Fruit fly (Drosophila melanogaster): ENCODE data around the gene CG17162.

The CG17162 gene

DNA sequence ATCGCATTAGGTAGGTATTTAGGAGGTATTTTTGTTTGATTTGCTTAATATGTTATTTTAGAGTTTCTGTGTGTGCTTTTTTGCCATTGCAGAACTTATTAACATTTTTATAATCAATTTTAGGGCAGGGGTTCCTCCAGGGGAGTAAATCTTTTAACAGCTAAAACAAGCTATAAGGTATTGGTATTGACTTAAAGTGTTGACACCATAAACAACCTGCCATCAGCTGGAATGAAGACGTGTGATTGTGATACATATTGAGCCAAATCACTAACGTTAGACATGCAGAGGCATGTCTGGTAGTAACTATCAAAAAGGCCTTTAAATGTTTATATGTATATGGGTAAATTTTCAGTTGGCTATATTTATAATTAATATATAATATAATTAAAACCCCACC, 4.7 kb downstream of the CG17162 start (continued):
- peak; percentile 9 for TF ChIP-seq CG15514 (GFP tag; optimal IDR thresholded peaks at IDR 0.05)
- peak; percentile 7 for TF ChIP-seq PHDP (tag; optimal IDR thresholded peaks at IDR 0.05)
- TF ChIP-seq CG8290 (GFP tag; optimal IDR thresholded peaks at IDR 0.05): no peak
- peak in 1 of 2 experiments; percentile 66 for TF ChIP-seq CG8290 (tag; optimal IDR thresholded peaks at IDR 0.05)
- no peak for TF ChIP-seq Eip74EF (GFP tag; optimal IDR thresholded peaks at IDR 0.05)
- peak; percentile 10 for TF ChIP-seq bab2 (GFP tag; optimal IDR thresholded peaks at IDR 0.05)
- no peak for TF ChIP-seq CG17328 (GFP tag; IDR thresholded peaks at IDR 0.05)
- TF ChIP-seq CG18599 (GFP tag; optimal IDR thresholded peaks at IDR 0.05): peak; percentile 13
- TF ChIP-seq Atf-2 (GFP tag; optimal IDR thresholded peaks at IDR 0.05): no peak
- TF ChIP-seq gce (GFP tag; IDR thresholded peaks at IDR 0.05): no peak
- TF ChIP-seq CG11695 (GFP tag; IDR thresholded peaks at IDR 0.05): no peak
- TF ChIP-seq Fer3 (tag; optimal IDR thresholded peaks at IDR 0.05): peak; percentile 38
- peak; percentile 13 for TF ChIP-seq Meics (GFP tag; optimal IDR thresholded peaks at IDR 0.05)
- TF ChIP-seq CG2120 (GFP tag; optimal IDR thresholded peaks at IDR 0.05): peak; percentile 26

DNA sequence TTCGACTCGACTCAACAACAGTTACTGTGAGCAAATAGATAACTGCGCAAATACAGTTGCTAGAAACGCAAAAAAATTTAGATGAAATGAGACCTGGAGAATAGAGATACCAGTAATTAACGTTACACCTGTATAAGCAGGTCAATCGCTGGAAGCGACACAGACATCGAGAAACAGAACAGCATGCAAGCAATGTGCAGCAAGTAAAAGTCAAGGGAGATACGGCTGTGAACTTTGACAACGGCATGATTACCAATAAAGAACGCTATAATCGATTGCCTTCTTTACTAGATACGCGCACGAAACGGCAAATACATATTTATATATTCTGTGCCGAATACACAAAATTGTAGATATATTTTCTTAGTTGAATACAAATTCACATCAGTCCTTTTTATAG, 5.2 kb downstream of the CG17162 start:
- TF ChIP-seq slbo (GFP tag; IDR thresholded peaks at IDR 0.05) (no peak), gcm (GFP tag; optimal IDR thresholded peaks at IDR 0.05) (no peak), kni (GFP tag; optimal IDR thresholded peaks at IDR 0.05) (no peak), CG12942 (GFP tag; optimal IDR thresholded peaks at IDR 0.05) (no peak), schlank (tag; optimal IDR thresholded peaks at IDR 0.05) (no peak)

DNA sequence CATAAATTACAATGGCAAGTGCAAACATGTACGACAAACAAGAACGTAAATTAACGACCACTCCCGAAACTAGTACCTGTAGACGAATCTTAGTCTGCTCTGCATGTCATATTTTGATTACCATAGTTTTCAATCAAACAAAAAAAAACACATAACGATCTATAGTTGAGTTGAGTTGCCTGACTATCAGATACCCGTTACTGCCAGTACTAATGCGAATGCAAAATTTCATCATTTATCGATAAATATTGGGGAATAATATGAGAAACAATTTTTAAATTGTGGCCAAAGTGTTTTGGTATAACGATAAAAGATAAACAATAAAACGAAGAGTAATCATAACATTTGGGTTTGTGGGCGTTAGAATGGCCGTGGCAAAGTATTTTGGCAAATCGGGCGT, 6.1 kb downstream of the CG17162 start:
- TF ChIP-seq nerfin-2 (GFP tag; IDR thresholded peaks at IDR 0.05; ENCODE audit: partially characterized antibody) (peak; percentile 52; the same call in 1 of the 2 replicates), tna (GFP tag; IDR thresholded peaks at IDR 0.05; ENCODE audit: partially characterized antibody) (peak; percentile 34; the same call in 1 of the 2 replicates), CG6791 (GFP tag; IDR thresholded peaks at IDR 0.05; ENCODE audit: partially characterized antibody) (peak; percentile 49; the same call in 1 of the 3 replicates), Elba2 (GFP tag; optimal IDR thresholded peaks at IDR 0.05) (no peak), CG16813 (GFP tag; IDR thresholded peaks at IDR 0.05; ENCODE audit: partially characterized antibody) (peak; percentile 62), Scr (GFP tag; IDR thresholded peaks at IDR 0.05; ENCODE audit: partially characterized antibody) (peak; percentile 30; the same call in 1 of the 2 replicates), emc (GFP tag; optimal IDR thresholded peaks at IDR 0.05) (no peak), HLH4C (GFP tag; IDR thresholded peaks at IDR 0.05; ENCODE audit: partially characterized antibody) (peak; percentile 49; the same call in 1 of the 3 replicates)

DNA sequence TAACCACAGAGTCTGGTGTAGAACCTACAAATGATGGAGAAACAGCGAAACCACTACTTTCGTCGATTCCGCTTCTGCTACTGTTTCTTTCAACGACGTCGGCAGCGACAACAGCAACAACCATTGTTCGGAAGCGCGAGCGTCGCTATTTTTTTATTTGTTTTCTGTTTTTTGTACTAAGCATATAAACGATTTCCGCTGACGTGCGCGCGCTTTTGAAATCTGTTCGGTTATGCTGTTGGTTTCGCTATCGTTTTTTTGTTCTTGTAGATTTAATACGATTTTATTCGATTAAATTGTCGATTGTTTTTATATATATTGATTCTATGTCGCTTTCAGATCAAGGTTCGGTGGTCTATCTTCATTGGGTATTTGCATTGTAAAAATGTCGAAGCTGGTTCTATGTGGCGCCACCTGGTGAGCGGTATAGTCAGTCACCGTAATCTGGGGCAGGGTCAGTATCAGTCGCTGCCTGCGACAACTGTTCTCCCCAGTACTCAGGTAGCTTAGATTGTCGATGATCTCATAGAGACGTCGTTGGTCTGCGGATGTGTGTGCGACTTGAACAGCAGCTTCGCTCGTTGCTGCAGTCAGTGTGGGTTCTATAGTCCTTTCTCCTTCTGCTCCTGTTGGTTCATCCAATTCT, 7.3 kb downstream of the CG17162 start:
- TF ChIP-seq esg (GFP tag; conservative IDR thresholded peaks at IDR 0.05): no peak
- no peak for TF ChIP-seq CG16779 (GFP tag; IDR thresholded peaks at IDR 0.05)
- no peak for TF ChIP-seq btn (GFP tag; optimal IDR thresholded peaks at IDR 0.05)
- TF ChIP-seq CG13624 (GFP tag; optimal IDR thresholded peaks at IDR 0.05): no peak
- no peak for TF ChIP-seq Meics (GFP tag; optimal IDR thresholded peaks at IDR 0.05)
- TF ChIP-seq Sox102F (GFP tag; optimal IDR thresholded peaks at IDR 0.05): no peak
- no peak for TF ChIP-seq CG1603 (tag; optimal IDR thresholded peaks at IDR 0.05)
- TF ChIP-seq E2f2 (GFP tag; IDR thresholded peaks at IDR 0.05): 0 out of 2 replicates have a peak, but pooled peaks have one; percentile 12
- no peak for TF ChIP-seq nom (GFP tag; optimal IDR thresholded peaks at IDR 0.05)
- TF ChIP-seq Med (GFP tag): peak; percentile 28
- no peak for TF ChIP-seq HLH3B (GFP tag; IDR thresholded peaks at IDR 0.05)
- 0 out of 3 replicates have a peak, but pooled peaks have one; percentile 26 for TF ChIP-seq CG2199 (GFP tag; IDR thresholded peaks at IDR 0.05)
- TF ChIP-seq CTCF (GFP tag; optimal IDR thresholded peaks at IDR 0.05): peak; percentile 85
- TF ChIP-seq tap (tag; optimal IDR thresholded peaks at IDR 0.05): no peak
- no peak for TF ChIP-seq crc (GFP tag; optimal IDR thresholded peaks at IDR 0.05)
